Fruit fly (Drosophila melanogaster) whole organism, prepupa: ENCODE measurements around the gene CG4951.

Experiments used
- Blimp-1 ChIP-seq: fragments of 200-800 bp; sonication (Bioruptor generic); optimal IDR thresholded peaks from 3 replicates; lab custom pipeline; 2017; ENCODE audit warnings: missing biosample characterization, missing genetic modification characterization, mild to moderate bottlenecking, moderate library complexity, missing genetic modification reagents
- CG10631 ChIP-seq: fragments of 200-800 bp; sonication (Bioruptor generic); optimal IDR thresholded peaks from 2 replicates; lab custom pipeline; 2016; ENCODE audit warnings: missing biosample characterization, missing genetic modification characterization
- CG10669 ChIP-seq: fragments of 200-800 bp; sonication (Bioruptor generic); optimal IDR thresholded peaks from 3 replicates; lab custom pipeline; 2018; ENCODE audit warnings: missing biosample characterization, mild to moderate bottlenecking, missing genetic modification characterization, moderate library complexity
- CG11762 ChIP-seq: fragments of 200-800 bp; sonication (Bioruptor generic); optimal IDR thresholded peaks from 3 replicates; lab custom pipeline; 2016; ENCODE audit warnings: missing biosample characterization, missing genetic modification characterization; ENCODE audit not compliant: insufficient read depth
- CG11902 ChIP-seq: fragments of 200-800 bp; sonication (Bioruptor generic); optimal IDR thresholded peaks from 3 replicates; lab custom pipeline; 2016; ENCODE audit warnings: missing biosample characterization, missing genetic modification characterization
- CG16779 ChIP-seq: fragments of 200-800 bp; sonication (Bioruptor generic); optimal IDR thresholded peaks from 3 replicates; lab custom pipeline; 2017; ENCODE audit warnings: missing biosample characterization, mild to moderate bottlenecking, missing genetic modification characterization
- CG3032 ChIP-seq: fragments of 200-800 bp; optimal IDR thresholded peaks from 2 replicates; lab custom pipeline; 2019; ENCODE audit warnings: missing biosample characterization, mild to moderate bottlenecking, missing genetic modification characterization, moderate library complexity
- CG31627 ChIP-seq: fragments of 200-800 bp; sonication (Bioruptor generic); optimal IDR thresholded peaks from 3 replicates; lab custom pipeline; 2016; ENCODE audit warnings: missing biosample characterization, missing genetic modification characterization
- CG32006 ChIP-seq: fragments of 200-800 bp; sonication (Bioruptor generic); optimal IDR thresholded peaks from 3 replicates; lab custom pipeline; 2017; ENCODE audit warnings: missing biosample characterization, mild to moderate bottlenecking, missing genetic modification characterization
- CG3919 ChIP-seq: fragments of 200-800 bp; sonication (Bioruptor generic); optimal IDR thresholded peaks from 3 replicates; lab custom pipeline; 2016; ENCODE audit warnings: missing biosample characterization, missing genetic modification characterization
- CG6163 ChIP-seq: fragments of 200-800 bp; sonication (Bioruptor generic); IDR thresholded peaks from 3 replicates; pipeline ENCODE4 v1.3.6; 2022; ENCODE audit warnings: missing biosample characterization, missing genetic modification characterization
- CG6276 ChIP-seq: fragments of 200-800 bp; sonication (Bioruptor generic); optimal IDR thresholded peaks from 2 replicates; lab custom pipeline; 2017; ENCODE audit warnings: missing biosample characterization, mild to moderate bottlenecking, missing genetic modification characterization
- CG6792 ChIP-seq: fragments of 200-800 bp; sonication (Bioruptor generic); optimal IDR thresholded peaks from 3 replicates; lab custom pipeline; 2016; ENCODE audit warnings: missing biosample characterization, missing genetic modification characterization
- CG6854 ChIP-seq: fragments of 200-800 bp; sonication (Bioruptor generic); optimal IDR thresholded peaks from 2 replicates; lab custom pipeline; 2017; ENCODE audit warnings: missing biosample characterization, mild to moderate bottlenecking, missing genetic modification characterization
- CG7368 ChIP-seq: fragments of 200-800 bp; sonication (Bioruptor generic); optimal IDR thresholded peaks from 3 replicates; lab custom pipeline; 2016; ENCODE audit warnings: missing biosample characterization, missing genetic modification characterization
- CG8119 ChIP-seq: fragments of 200-800 bp; sonication (Bioruptor generic); IDR thresholded peaks from 3 replicates; pipeline ENCODE4 v1.3.6; 2022; ENCODE audit warnings: missing biosample characterization, missing genetic modification characterization
- Eip78C ChIP-seq: fragments of 200-800 bp; sonication (Bioruptor generic); peaks from one replicate; lab custom pipeline; 2016; ENCODE audit warnings: missing biosample characterization, missing genetic modification characterization
- Eip93F ChIP-seq: fragments of 200-800 bp; sonication (Bioruptor generic); optimal IDR thresholded peaks from 2 replicates; lab custom pipeline; 2016; ENCODE audit warnings: missing biosample characterization, mild to moderate bottlenecking, missing genetic modification characterization
- Ets21C ChIP-seq: fragments of 200-800 bp; sonication (Bioruptor generic); optimal IDR thresholded peaks from 3 replicates; lab custom pipeline; 2016; ENCODE audit warnings: missing biosample characterization, missing genetic modification characterization
- Ets96B ChIP-seq: fragments of 200-800 bp; optimal IDR thresholded peaks from 2 replicates; lab custom pipeline; 2019; ENCODE audit warnings: missing biosample characterization, mild to moderate bottlenecking, missing genetic modification characterization, moderate library complexity
- Gug ChIP-seq: fragments of 200-800 bp; sonication (Bioruptor generic); IDR thresholded peaks from 2 replicates; pipeline ENCODE4 v1.3.6; 2022; ENCODE audit warnings: missing biosample characterization, missing genetic modification characterization
- Hr38 ChIP-seq: sonication (Bioruptor generic); optimal IDR thresholded peaks from 2 replicates; lab custom pipeline; 2016; ENCODE audit warnings: missing biosample characterization, missing genetic modification characterization
- Hr39 ChIP-seq: fragments of 200-800 bp; sonication (Bioruptor generic); optimal IDR thresholded peaks from 2 replicates; lab custom pipeline; 2016; ENCODE audit warnings: missing biosample characterization, missing genetic modification characterization
- Hr4 ChIP-seq: fragments of 200-800 bp; sonication (Bioruptor generic); optimal IDR thresholded peaks from 3 replicates; lab custom pipeline; 2016; ENCODE audit warnings: missing biosample characterization, missing genetic modification characterization
- Lpt ChIP-seq: fragments of 200-800 bp; sonication (Bioruptor generic); optimal IDR thresholded peaks from 3 replicates; lab custom pipeline; 2016; ENCODE audit warnings: missing biosample characterization, missing genetic modification characterization
- OdsH ChIP-seq: fragments of 200-800 bp; sonication (Bioruptor generic); optimal IDR thresholded peaks from 3 replicates; lab custom pipeline; 2016; ENCODE audit warnings: missing biosample characterization, missing genetic modification characterization
- Smox ChIP-seq: fragments of 200-800 bp; sonication (Bioruptor generic); optimal IDR thresholded peaks from 3 replicates; lab custom pipeline; 2016; ENCODE audit warnings: missing biosample characterization, missing genetic modification characterization
- Sox102F ChIP-seq: fragments of 200-800 bp; sonication (Bioruptor generic); optimal IDR thresholded peaks from 2 replicates; lab custom pipeline; 2016; ENCODE audit warnings: missing biosample characterization, mild to moderate bottlenecking, missing genetic modification characterization
- Sox14 ChIP-seq: fragments of 200-800 bp; sonication (Bioruptor generic); optimal IDR thresholded peaks from 3 replicates; lab custom pipeline; 2016; ENCODE audit warnings: missing biosample characterization, missing genetic modification characterization
- Sox15 ChIP-seq: fragments of 200-800 bp; sonication (Bioruptor generic); optimal IDR thresholded peaks from 3 replicates; lab custom pipeline; 2016; ENCODE audit warnings: missing biosample characterization, missing genetic modification characterization
- cyc ChIP-seq: fragments of 200-800 bp; sonication (Bioruptor generic); optimal IDR thresholded peaks from 3 replicates; lab custom pipeline; 2016; ENCODE audit warnings: missing biosample characterization, missing genetic modification characterization
- eg ChIP-seq: fragments of 200-800 bp; sonication (Bioruptor generic); IDR thresholded peaks from 3 replicates; pipeline ENCODE4 v1.3.6; 2022; ENCODE audit warnings: missing biosample characterization, missing genetic modification characterization
- esn ChIP-seq: fragments of 200-800 bp; sonication (Bioruptor generic); optimal IDR thresholded peaks from 2 replicates; lab custom pipeline; 2016; ENCODE audit warnings: missing biosample characterization, mild to moderate bottlenecking, missing genetic modification characterization, moderate library complexity
- fd59A ChIP-seq: fragments of 200-800 bp; sonication (Bioruptor generic); optimal IDR thresholded peaks from 2 replicates; lab custom pipeline; 2017; ENCODE audit warnings: missing biosample characterization, mild to moderate bottlenecking, missing genetic modification characterization, missing genetic modification reagents
- fd85E ChIP-seq: fragments of 200-800 bp; sonication (Bioruptor generic); optimal IDR thresholded peaks from 3 replicates; lab custom pipeline; 2016; ENCODE audit warnings: missing biosample characterization, missing genetic modification characterization
- lz ChIP-seq: fragments of 200-800 bp; sonication (Bioruptor generic); optimal IDR thresholded peaks from 3 replicates; lab custom pipeline; 2016; ENCODE audit warnings: missing biosample characterization, missing genetic modification characterization
- net ChIP-seq: fragments of 200-800 bp; sonication (Bioruptor generic); optimal IDR thresholded peaks from 3 replicates; lab custom pipeline; 2016; ENCODE audit warnings: missing biosample characterization, missing genetic modification characterization
- salr ChIP-seq, 2 experiments: fragments of 200-800 bp; sonication (Bioruptor generic); optimal IDR thresholded peaks; 3 replicates each; lab custom pipeline; 2016 to 2018; ENCODE audit warnings: missing biosample characterization in 2 of 2, missing genetic modification characterization in 2 of 2, mild to moderate bottlenecking in 1 of 2
- spab ChIP-seq: fragments of 200-800 bp; sonication (Bioruptor generic); optimal IDR thresholded peaks from 2 replicates; lab custom pipeline; 2017; ENCODE audit warnings: missing biosample characterization, mild to moderate bottlenecking, missing genetic modification characterization, missing genetic modification reagents
- svp ChIP-seq: fragments of 200-800 bp; sonication (Bioruptor generic); peaks from one replicate; lab custom pipeline; 2016; ENCODE audit warnings: missing biosample characterization, missing genetic modification characterization
- topi ChIP-seq: fragments of 200-800 bp; sonication (Bioruptor generic); optimal IDR thresholded peaks from 3 replicates; lab custom pipeline; 2016; ENCODE audit warnings: missing biosample characterization, missing genetic modification characterization
- vri ChIP-seq: fragments of 200-800 bp; sonication (Bioruptor generic); optimal IDR thresholded peaks from 3 replicates; lab custom pipeline; 2016; ENCODE audit warnings: missing biosample characterization, mild to moderate bottlenecking, missing genetic modification characterization

The CG4951 gene

DNA sequence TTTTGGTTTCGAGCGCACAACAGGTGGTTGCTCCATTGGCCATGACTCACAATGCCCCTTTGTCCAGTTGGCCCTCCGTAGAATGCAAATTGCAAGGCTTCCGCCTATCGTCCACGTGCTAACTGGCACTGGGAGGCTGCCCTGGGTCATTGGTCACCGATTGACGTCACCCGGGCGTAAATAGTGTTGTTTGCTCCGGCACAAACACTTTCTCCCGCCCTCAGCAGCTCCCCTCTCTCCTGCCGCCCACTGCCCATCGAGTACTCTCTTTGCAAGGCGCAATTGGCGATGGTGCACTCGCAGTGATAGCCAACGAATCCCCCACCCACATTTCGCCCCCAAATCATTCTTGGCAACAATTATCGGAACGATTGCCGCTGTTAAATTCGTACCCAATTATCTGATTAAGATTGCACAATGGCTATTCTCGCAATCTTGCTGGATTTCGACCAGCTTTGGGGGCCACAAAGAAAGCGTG, 27.1 kb downstream of the CG4951 start:
- TF ChIP-seq eg (GFP tag; lab: Robert Waterston, UW) (0 out of 3 replicates have a peak, but pooled peaks have one; percentile 29), Sox14 (GFP tag; lab: Kevin White, UChicago) (peak; percentile 20), CG32006 (GFP tag; lab: Kevin White, UChicago) (no peak), Ets96B (tag; lab: Kevin White, UChicago) (no peak), svp (GFP tag; lab: Kevin White, UChicago) (peak; percentile 57), CG3032 (tag; lab: Kevin White, UChicago) (no peak), spab (no peak), CG11762 (GFP tag; lab: Kevin White, UChicago) (no peak), CG7368 (no peak), vri (GFP tag; lab: Kevin White, UChicago) (peak; percentile 93), topi (GFP tag; lab: Kevin White, UChicago) (no peak), Hr39 (no peak), Hr4 (GFP tag; lab: Kevin White, UChicago) (no peak), Eip93F (GFP tag; lab: Kevin White, UChicago) (peak; percentile 77), fd59A (no peak), OdsH (no peak), Sox102F (no peak), CG10631 (no peak), Hr38 (GFP tag; lab: Kevin White, UChicago) (no peak)

DNA sequence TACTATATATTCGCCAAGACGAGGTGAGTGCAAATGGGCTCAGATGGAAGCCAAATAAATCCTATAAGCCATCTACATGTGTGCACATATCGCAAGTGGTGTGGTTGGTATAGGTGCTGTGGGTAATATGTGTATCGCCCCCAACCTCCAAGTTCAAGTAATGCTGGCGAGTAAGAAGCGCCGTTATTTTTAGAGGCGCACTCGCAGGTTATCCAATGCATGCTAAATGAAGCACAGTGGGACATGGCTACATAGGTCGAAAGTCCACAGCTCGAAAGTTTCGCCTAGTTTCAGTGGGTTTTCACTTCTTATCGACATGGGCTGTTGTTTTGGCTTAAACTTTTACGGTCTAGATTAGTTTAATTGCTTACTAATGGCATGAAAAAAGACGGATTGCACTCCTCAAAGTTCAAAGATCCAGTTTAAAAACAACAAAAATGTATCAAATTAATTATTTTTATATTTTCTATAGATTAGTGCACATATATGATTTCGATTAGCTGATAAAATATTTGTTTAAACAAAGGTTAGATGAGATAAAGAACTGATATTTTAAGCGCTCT, 27.9 kb downstream of the CG4951 start:
- no peak for TF ChIP-seq CG11762 (GFP tag; lab: Kevin White, UChicago)
- peak; percentile 35 for TF ChIP-seq CG31627 (GFP tag; lab: Kevin White, UChicago)
- peak; percentile 1 for TF ChIP-seq lz (GFP tag; lab: Kevin White, UChicago)
- TF ChIP-seq Hr39 = peak; percentile 8
- TF ChIP-seq CG10631 = peak; percentile 40
- TF ChIP-seq Ets21C (GFP tag; lab: Kevin White, UChicago) = no peak
- TF ChIP-seq CG7368 = no peak
- peak; percentile 44 for TF ChIP-seq Hr4 (GFP tag; lab: Kevin White, UChicago)
- peak; percentile 7; the same call in 1 of the 3 replicates for TF ChIP-seq CG6163
- peak; percentile 34 for TF ChIP-seq CG6792 (GFP tag; lab: Kevin White, UChicago)
- peak; percentile 7 for TF ChIP-seq CG6276 (GFP tag; lab: Kevin White, UChicago)
- peak; percentile 61 for TF ChIP-seq svp (GFP tag; lab: Kevin White, UChicago)
- TF ChIP-seq fd59A = peak; percentile 10
- no peak for TF ChIP-seq Smox (GFP tag; lab: Kevin White, UChicago)
- TF ChIP-seq salr (GFP tag; optimal IDR thresholded peaks at IDR 0.05; lab: Kevin White, UChicago) = peak in 1 of 2 experiments; percentile 52
- peak; percentile 78 for TF ChIP-seq Eip78C (GFP tag; lab: Kevin White, UChicago)
- peak; percentile 38 for TF ChIP-seq esn (GFP tag; lab: Kevin White, UChicago)
- peak; percentile 26 for TF ChIP-seq CG3032 (tag; lab: Kevin White, UChicago)
- no peak for TF ChIP-seq CG10669 (GFP tag; lab: Kevin White, UChicago)
- no peak for TF ChIP-seq CG6854 (GFP tag; lab: Kevin White, UChicago)
- TF ChIP-seq CG11902 (GFP tag; lab: Kevin White, UChicago) = peak; percentile 4
- peak; percentile 14 for TF ChIP-seq CG3919 (GFP tag; lab: Kevin White, UChicago)
- no peak for TF ChIP-seq Blimp-1 (GFP tag; lab: Kevin White, UChicago)
- TF ChIP-seq Lpt = no peak
- TF ChIP-seq fd85E (GFP tag; lab: Kevin White, UChicago) = no peak
- TF ChIP-seq CG32006 (GFP tag; lab: Kevin White, UChicago) = peak; percentile 62
- no peak for TF ChIP-seq CG16779
- TF ChIP-seq Sox15 (GFP tag; lab: Kevin White, UChicago) = peak; percentile 32
- TF ChIP-seq cyc = peak; percentile 27
- peak; percentile 19; the same call in 1 of the 2 replicates for TF ChIP-seq Gug (GFP tag; lab: Robert Waterston, UW)
- no peak for TF ChIP-seq net
- no peak for TF ChIP-seq Sox102F
- TF ChIP-seq CG8119 (GFP tag; lab: Robert Waterston, UW) = 0 out of 3 replicates have a peak, but pooled peaks have one; percentile 31
